Fruit fly (Drosophila melanogaster) whole organism, embryonic: ENCODE results near the gene Papss.

ENCODE experiments used
- Aef1 ChIP-seq: fragments of 200-800 bp; sonication (Bioruptor generic); IDR thresholded peaks from 3 replicates; pipeline ENCODE4 v1.3.6; 2022; ENCODE audit warnings: missing biosample characterization, missing genetic modification characterization
- B-H2 ChIP-seq: fragments of 200-800 bp; sonication (Bioruptor generic); optimal IDR thresholded peaks from 2 replicates; lab custom pipeline; 2018; ENCODE audit warnings: missing biosample characterization, mild to moderate bottlenecking, missing genetic modification characterization
- Bgb ChIP-seq: fragments of 200-800 bp; sonication (Bioruptor generic); IDR thresholded peaks from 2 replicates; pipeline ENCODE4 v1.3.6; 2022; ENCODE audit warnings: missing biosample characterization, missing genetic modification characterization; ENCODE audit not compliant: partially characterized antibody
- CG10366 ChIP-seq: fragments of 200-800 bp; sonication (Bioruptor generic); IDR thresholded peaks from 2 replicates; pipeline ENCODE4 v1.3.6; 2022; ENCODE audit warnings: missing biosample characterization, missing genetic modification characterization
- CG12071 ChIP-seq: fragments of 200-800 bp; sonication (Bioruptor generic); optimal IDR thresholded peaks from 3 replicates; lab custom pipeline; 2018; ENCODE audit warnings: missing biosample characterization, mild to moderate bottlenecking, missing genetic modification characterization
- CG12299 ChIP-seq: fragments of 200-800 bp; sonication (Bioruptor generic); optimal IDR thresholded peaks from 2 replicates; lab custom pipeline; 2018; ENCODE audit warnings: missing biosample characterization, mild to moderate bottlenecking, missing genetic modification characterization
- CG16813 ChIP-seq: fragments of 200-800 bp; sonication (Bioruptor generic); IDR thresholded peaks from 3 replicates; pipeline ENCODE4 v1.3.6; 2022; ENCODE audit warnings: missing biosample characterization, missing genetic modification characterization; ENCODE audit not compliant: partially characterized antibody
- CG17568 ChIP-seq: fragments of 200-800 bp; sonication (Bioruptor generic); optimal IDR thresholded peaks from 2 replicates; lab custom pipeline; 2018; ENCODE audit warnings: missing biosample characterization, mild to moderate bottlenecking, missing genetic modification characterization, moderate library complexity
- CG2129 ChIP-seq: fragments of 200-800 bp; sonication (Bioruptor generic); IDR thresholded peaks from 2 replicates; pipeline ENCODE4 v1.3.6; 2022; ENCODE audit warnings: missing biosample characterization, missing genetic modification characterization; ENCODE audit not compliant: partially characterized antibody
- CG3065 ChIP-seq: fragments of 200-800 bp; sonication (Bioruptor generic); optimal IDR thresholded peaks from 2 replicates; lab custom pipeline; 2016; ENCODE audit warnings: missing biosample characterization, missing genetic modification characterization
- CG34376 ChIP-seq: fragments of 200-800 bp; sonication (Bioruptor generic); optimal IDR thresholded peaks from 2 replicates; lab custom pipeline; 2018; ENCODE audit warnings: missing biosample characterization, mild to moderate bottlenecking, missing genetic modification characterization
- CG42726 ChIP-seq: fragments of 200-800 bp; sonication (Bioruptor generic); IDR thresholded peaks from 2 replicates; pipeline ENCODE4 v1.3.6; 2022; ENCODE audit warnings: missing biosample characterization, missing genetic modification characterization; ENCODE audit not compliant: partially characterized antibody
- CG4360 ChIP-seq: fragments of 200-800 bp; sonication (Bioruptor generic); IDR thresholded peaks from 2 replicates; pipeline ENCODE4 v1.3.6; 2022; ENCODE audit warnings: missing biosample characterization, missing genetic modification characterization
- CG6791 ChIP-seq: fragments of 200-800 bp; sonication (Bioruptor generic); IDR thresholded peaks from 3 replicates; pipeline ENCODE4 v1.3.6; 2022; ENCODE audit warnings: missing biosample characterization, missing genetic modification characterization; ENCODE audit not compliant: partially characterized antibody
- CG7271 ChIP-seq: fragments of 200-800 bp; sonication (Bioruptor generic); optimal IDR thresholded peaks from 2 replicates; lab custom pipeline; 2018; ENCODE audit warnings: missing biosample characterization, mild to moderate bottlenecking, missing genetic modification characterization, moderate library complexity
- CoRest ChIP-seq: fragments of 200-800 bp; sonication (Bioruptor generic); optimal IDR thresholded peaks from 3 replicates; lab custom pipeline; 2018; ENCODE audit warnings: missing biosample characterization, mild to moderate bottlenecking, missing genetic modification characterization, moderate library complexity
- Dll ChIP-seq: fragments of 200-800 bp; sonication (Bioruptor generic); IDR thresholded peaks from 4 replicates; pipeline ENCODE4 v1.3.6; 2022; ENCODE audit warnings: missing biosample characterization, missing genetic modification characterization; ENCODE audit not compliant: partially characterized antibody
- Dp ChIP-seq: fragments of 200-800 bp; sonication (Bioruptor generic); optimal IDR thresholded peaks from 2 replicates; lab custom pipeline; 2018; ENCODE audit warnings: missing biosample characterization, mild to moderate bottlenecking, missing genetic modification characterization, moderate library complexity
- H2.0 ChIP-seq: fragments of 200-800 bp; sonication (Bioruptor generic); IDR thresholded peaks from 2 replicates; pipeline ENCODE4 v1.3.6; 2022; ENCODE audit warnings: missing biosample characterization, missing genetic modification characterization
- HLH4C ChIP-seq: fragments of 200-800 bp; sonication (Bioruptor generic); IDR thresholded peaks from 3 replicates; pipeline ENCODE4 v1.3.6; 2022; ENCODE audit warnings: missing biosample characterization, missing genetic modification characterization; ENCODE audit not compliant: partially characterized antibody
- MESR4 ChIP-seq: fragments of 200-800 bp; sonication (Bioruptor generic); optimal IDR thresholded peaks from 2 replicates; lab custom pipeline; 2018; ENCODE audit warnings: missing biosample characterization, mild to moderate bottlenecking, missing genetic modification characterization, moderate library complexity
- Mad ChIP-seq: fragments of 200-800 bp; sonication (Bioruptor generic); optimal IDR thresholded peaks from 2 replicates; lab custom pipeline; 2016; ENCODE audit warnings: missing biosample characterization, missing genetic modification characterization
- Med ChIP-seq: fragments of 200-800 bp; sonication (Bioruptor generic); peaks from one replicate; lab custom pipeline; 2016; ENCODE audit warnings: missing biosample characterization, missing genetic modification characterization, mild to moderate bottlenecking, inconsistent platforms, moderate library complexity
- Opbp ChIP-seq: fragments of 200-800 bp; sonication (Bioruptor generic); IDR thresholded peaks from 3 replicates; pipeline ENCODE4 v1.3.6; 2022; ENCODE audit warnings: missing biosample characterization, missing genetic modification characterization; ENCODE audit not compliant: partially characterized antibody
- Rfx ChIP-seq: fragments of 200-800 bp; sonication (Bioruptor generic); IDR thresholded peaks from 2 replicates; pipeline ENCODE4 v1.3.6; 2022; ENCODE audit warnings: missing biosample characterization, missing genetic modification characterization
- amos ChIP-seq: fragments of 200-800 bp; sonication (Bioruptor generic); IDR thresholded peaks from 2 replicates; pipeline ENCODE4 v1.3.6; 2022; ENCODE audit warnings: missing biosample characterization, missing genetic modification characterization; ENCODE audit not compliant: partially characterized antibody
- ato ChIP-seq: fragments of 200-800 bp; sonication (Bioruptor generic); IDR thresholded peaks from 2 replicates; pipeline ENCODE4 v1.3.6; 2022; ENCODE audit warnings: missing biosample characterization, missing genetic modification characterization; ENCODE audit not compliant: partially characterized antibody
- chinmo ChIP-seq: fragments of 200-800 bp; sonication (Bioruptor generic); IDR thresholded peaks from 4 replicates; pipeline ENCODE4 v1.3.6; 2022; ENCODE audit warnings: missing biosample characterization, missing genetic modification characterization; ENCODE audit not compliant: partially characterized antibody
- gt ChIP-seq: fragments of 200-800 bp; sonication (Bioruptor generic); IDR thresholded peaks from 2 replicates; pipeline ENCODE4 v1.3.6; 2022; ENCODE audit warnings: missing biosample characterization, missing genetic modification characterization
- hbn ChIP-seq: fragments of 200-800 bp; sonication (Bioruptor generic); IDR thresholded peaks from 2 replicates; pipeline ENCODE4 v1.3.6; 2022; ENCODE audit warnings: missing biosample characterization, missing genetic modification characterization; ENCODE audit not compliant: partially characterized antibody
- inv ChIP-seq: fragments of 200-800 bp; sonication (Bioruptor generic); IDR thresholded peaks from 2 replicates; pipeline ENCODE4 v1.3.6; 2022; ENCODE audit warnings: missing biosample characterization, missing genetic modification characterization; ENCODE audit not compliant: partially characterized antibody
- knrl ChIP-seq: fragments of 200-800 bp; sonication (Bioruptor generic); IDR thresholded peaks from 3 replicates; pipeline ENCODE4 v1.3.6; 2022; ENCODE audit warnings: missing biosample characterization, missing genetic modification characterization; ENCODE audit not compliant: partially characterized antibody
- lbe ChIP-seq: fragments of 200-800 bp; sonication (Bioruptor generic); optimal IDR thresholded peaks from 2 replicates; lab custom pipeline; 2016; ENCODE audit warnings: missing biosample characterization, mild to moderate bottlenecking, missing genetic modification characterization
- lmd ChIP-seq: fragments of 200-800 bp; sonication (Bioruptor generic); IDR thresholded peaks from 2 replicates; pipeline ENCODE4 v1.3.6; 2022; ENCODE audit warnings: missing biosample characterization, missing genetic modification characterization
- maf-S ChIP-seq: fragments of 200-800 bp; sonication (Bioruptor generic); optimal IDR thresholded peaks from 2 replicates; lab custom pipeline; 2016; ENCODE audit warnings: missing biosample characterization, missing genetic modification characterization
- mirr ChIP-seq: fragments of 200-800 bp; sonication (Bioruptor generic); optimal IDR thresholded peaks from 3 replicates; lab custom pipeline; 2018; ENCODE audit warnings: missing biosample characterization, mild to moderate bottlenecking, missing genetic modification characterization
- p53 ChIP-seq: fragments of 200-800 bp; sonication (Bioruptor generic); optimal IDR thresholded peaks from 2 replicates; lab custom pipeline; 2016; ENCODE audit warnings: missing biosample characterization, missing genetic modification characterization
- peb ChIP-seq: fragments of 200-800 bp; sonication (Bioruptor generic); IDR thresholded peaks from 2 replicates; pipeline ENCODE4 v1.3.6; 2022; ENCODE audit warnings: missing biosample characterization, missing genetic modification characterization
- pzg ChIP-seq: fragments of 200-800 bp; sonication (Bioruptor generic); optimal IDR thresholded peaks from 3 replicates; lab custom pipeline; 2018; ENCODE audit warnings: missing biosample characterization, mild to moderate bottlenecking, missing genetic modification characterization, moderate library complexity
- sd ChIP-seq: fragments of 200-800 bp; sonication (Bioruptor generic); optimal IDR thresholded peaks from 3 replicates; lab custom pipeline; 2018; ENCODE audit warnings: missing biosample characterization, mild to moderate bottlenecking, missing genetic modification characterization, moderate library complexity
- sens ChIP-seq: fragments of 200-800 bp; sonication (Bioruptor generic); peaks from one replicate; lab custom pipeline; 2016; ENCODE audit warnings: missing biosample characterization, missing genetic modification characterization
- sob ChIP-seq: fragments of 200-800 bp; sonication (Bioruptor generic); IDR thresholded peaks from 2 replicates; pipeline ENCODE4 v1.3.6; 2022; ENCODE audit warnings: missing biosample characterization, missing genetic modification characterization
- sr ChIP-seq: fragments of 200-800 bp; sonication (Bioruptor generic); IDR thresholded peaks from 3 replicates; pipeline ENCODE4 v1.3.6; 2022; ENCODE audit warnings: missing biosample characterization, missing genetic modification characterization
- tna ChIP-seq: fragments of 200-800 bp; sonication (Bioruptor generic); IDR thresholded peaks from 2 replicates; pipeline ENCODE4 v1.3.6; 2022; ENCODE audit warnings: missing biosample characterization, missing genetic modification characterization; ENCODE audit not compliant: partially characterized antibody
- toy ChIP-seq: fragments of 200-800 bp; sonication (Bioruptor generic); IDR thresholded peaks from 2 replicates; pipeline ENCODE4 v1.3.6; 2022; ENCODE audit warnings: missing biosample characterization, missing genetic modification characterization

Papss gene

DNA sequence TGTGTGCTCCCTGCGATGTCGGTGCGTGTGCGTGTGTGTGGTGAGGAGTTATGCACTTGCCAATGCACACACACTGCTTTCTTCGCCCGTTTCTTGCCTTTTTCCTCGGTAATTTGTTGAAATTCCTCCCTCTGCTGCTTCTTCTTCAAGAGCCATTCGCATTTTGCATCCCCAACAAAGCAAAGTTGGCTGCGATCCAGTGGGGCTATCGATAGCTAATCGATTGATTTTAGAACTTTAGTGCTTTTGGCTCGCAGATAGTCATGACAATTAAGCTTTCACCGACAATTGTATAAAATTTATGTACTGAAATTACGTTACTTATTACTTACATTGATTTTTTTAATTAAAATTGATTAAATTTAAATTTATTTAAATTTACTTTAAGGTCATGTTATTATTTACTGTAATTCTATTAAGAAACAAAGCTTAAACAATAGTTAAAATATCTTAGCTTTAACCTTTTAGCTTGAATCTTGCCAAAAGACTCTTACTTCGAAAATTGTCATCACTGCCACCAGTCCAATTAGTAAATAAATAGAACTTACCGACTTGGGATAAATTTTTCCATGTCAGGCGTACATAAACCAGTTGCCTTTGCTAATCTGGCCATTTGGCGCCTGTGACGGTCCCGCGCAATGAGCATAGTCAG, 10.8 kb upstream of the Papss start, which contains the start of the genes trc and CG32221 (continued):
- TF ChIP-seq peb (no peak), CG12071 (GFP tag; lab: Kevin White, UChicago) (no peak), CG17568 (GFP tag; lab: Kevin White, UChicago) (no peak), p53 (GFP tag; lab: Kevin White, UChicago) (peak; percentile 7), sd (tag; lab: Kevin White, UChicago) (no peak), Mad (GFP tag; lab: Kevin White, UChicago) (no peak), gt (GFP tag; lab: Robert Waterston, UW) (0 out of 2 replicates have a peak, but pooled peaks have one; percentile 29), CG12299 (tag; lab: Kevin White, UChicago) (no peak), lbe (GFP tag; lab: Kevin White, UChicago) (no peak), B-H2 (GFP tag; lab: Kevin White, UChicago) (peak; percentile 89), H2.0 (GFP tag; lab: Robert Waterston, UW) (peak; percentile 44; the same call in 1 of the 2 replicates), hbn (GFP tag; lab: Robert Waterston, UW) (peak; percentile 40; the same call in 1 of the 2 replicates), Rfx (GFP tag; lab: Robert Waterston, UW) (peak; percentile 77), CoRest (peak; percentile 63)

DNA sequence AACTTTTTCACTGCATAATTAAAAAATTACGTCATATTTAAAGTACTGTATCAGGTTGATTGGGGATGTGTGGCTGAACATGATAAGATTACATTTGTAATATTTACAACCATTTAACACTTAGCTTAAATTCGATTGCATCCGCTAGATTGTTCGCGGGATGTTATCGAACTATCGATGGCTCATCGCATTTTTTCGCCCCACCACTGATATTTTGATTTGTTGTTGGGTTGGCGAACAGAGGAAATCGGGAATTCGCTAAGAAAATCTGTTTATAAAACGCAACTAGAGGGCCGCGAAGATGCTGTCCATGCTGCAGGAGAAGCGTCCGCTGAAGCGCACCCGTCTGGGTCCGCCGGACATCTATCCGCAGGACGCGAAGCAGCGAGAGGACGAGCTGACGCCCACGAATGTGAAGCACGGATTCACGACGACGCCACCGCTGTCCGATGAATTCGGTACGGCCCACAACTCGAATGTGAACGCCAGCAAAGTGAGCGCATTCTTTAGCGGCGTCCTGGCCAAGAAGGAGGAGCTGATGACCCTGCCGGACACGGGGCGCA, 8.6 kb upstream of the Papss start, which contains the start of gene kto:
Gene kto (plus strand): TSS at position 240 of the 563 bp plus-strand sequence.
- TF ChIP-seq CG7271 (no peak), Bgb (GFP tag; lab: Robert Waterston, UW) (peak; percentile 88), Opbp (peak; percentile 93), CG2129 (GFP tag; lab: Robert Waterston, UW) (peak; percentile 70), CG4360 (peak; percentile 76), lbe (GFP tag; lab: Kevin White, UChicago) (no peak), CG34376 (GFP tag; lab: Kevin White, UChicago) (peak; percentile 1), knrl (GFP tag; lab: Robert Waterston, UW) (peak; percentile 76), CG6791 (GFP tag; lab: Robert Waterston, UW) (peak; percentile 91), Dp (GFP tag; lab: Kevin White, UChicago) (peak; percentile 96), MESR4 (peak; percentile 81), Med (GFP tag; lab: Kevin White, UChicago) (peak; percentile 71), sob (GFP tag; lab: Robert Waterston, UW) (no peak), CG42726 (GFP tag; lab: Robert Waterston, UW) (peak; percentile 28; the same call in 1 of the 2 replicates), pzg (GFP tag; lab: Kevin White, UChicago) (peak; percentile 68), maf-S (GFP tag; lab: Kevin White, UChicago) (no peak), CG10366 (no peak), tna (peak; percentile 87), HLH4C (GFP tag; lab: Robert Waterston, UW) (peak; percentile 90), CG3065 (GFP tag; lab: Kevin White, UChicago) (no peak), Aef1 (GFP tag; lab: Robert Waterston, UW) (peak; percentile 68), lmd (GFP tag; lab: Robert Waterston, UW) (no peak), CG16813 (GFP tag; lab: Robert Waterston, UW) (peak; percentile 81), Rfx (GFP tag; lab: Robert Waterston, UW) (no peak), chinmo (GFP tag; lab: Robert Waterston, UW) (peak; percentile 94), mirr (GFP tag; lab: Kevin White, UChicago) (peak; percentile 57), toy (GFP tag; lab: Robert Waterston, UW) (no peak), inv (GFP tag; lab: Robert Waterston, UW) (peak; percentile 69), amos (GFP tag; lab: Robert Waterston, UW) (peak; percentile 87), sens (GFP tag; lab: Kevin White, UChicago) (peak; percentile 84), ato (GFP tag; lab: Robert Waterston, UW) (peak; percentile 86), Dll (GFP tag; lab: Robert Waterston, UW) (peak; percentile 91), sr (GFP tag; lab: Robert Waterston, UW) (0 out of 3 replicates have a peak, but pooled peaks have one; percentile 12)
